Worm (Caenorhabditis elegans) whole organism, midembryonic: ENCODE data around the gene str-174.

Experiments used
- T22C8.4 ChIP-seq: fragments of 200-800 bp; sonication (Bioruptor generic); IDR thresholded peaks from 2 replicates; pipeline ENCODE4 v1.3.6; 2022; ENCODE audit warnings: missing genetic modification characterization, missing compliant biosample characterization
- cog-1 ChIP-seq: sonication (generic microtip); optimal IDR thresholded peaks from 2 replicates; lab custom pipeline; 2016; ENCODE audit warnings: missing genetic modification characterization, missing compliant biosample characterization
- flt-1 ChIP-seq: fragments of 200-800 bp; sonication (Bioruptor generic); IDR thresholded peaks from 2 replicates; pipeline ENCODE4 v1.3.6; 2022; ENCODE audit warnings: missing genetic modification characterization, missing compliant biosample characterization
- klf-2 ChIP-seq: fragments of 200-800 bp; sonication (Bioruptor generic); conservative IDR thresholded peaks from 2 replicates; pipeline ENCODE4 v1.3.6; 2022; ENCODE audit warnings: missing genetic modification reagents, missing genetic modification characterization, missing compliant biosample characterization
- med-1 ChIP-seq: sonication (generic microtip); optimal IDR thresholded peaks from 2 replicates; lab custom pipeline; 2017; ENCODE audit warnings: missing genetic modification characterization, mild to moderate bottlenecking, missing compliant biosample characterization, antibody characterized with exemption, missing genetic modification reagents; ENCODE audit not compliant: insufficient read depth
- ref-1 ChIP-seq: fragments of 200-800 bp; sonication (Bioruptor generic); conservative IDR thresholded peaks from 2 replicates; pipeline ENCODE4 v1.3.6; 2022; ENCODE audit warnings: missing genetic modification reagents, missing genetic modification characterization, missing compliant biosample characterization
- tab-1 ChIP-seq: fragments of 200-800 bp; sonication (Bioruptor generic); IDR thresholded peaks from 2 replicates; pipeline ENCODE4 v1.3.6; 2022; ENCODE audit warnings: missing genetic modification characterization, missing compliant biosample characterization
- ztf-23 ChIP-seq: fragments of 200-800 bp; sonication (Bioruptor generic); IDR thresholded peaks from 2 replicates; pipeline ENCODE4 v1.3.6; 2022; ENCODE audit warnings: missing genetic modification reagents, missing genetic modification characterization, missing compliant biosample characterization
- ztf-29 ChIP-seq: fragments of 200-800 bp; sonication (Bioruptor generic); IDR thresholded peaks from 2 replicates; pipeline ENCODE4 v1.3.6; 2022; ENCODE audit warnings: missing genetic modification reagents, missing genetic modification characterization, missing compliant biosample characterization

- no peak for TF ChIP-seq T22C8.4 (GFP tag; lab: Robert Waterston, UW)
- no peak for TF ChIP-seq cog-1
- TF ChIP-seq med-1 (GFP tag; lab: Kevin White, UChicago) = no peak
- no peak for TF ChIP-seq ztf-23 (GFP tag; lab: Robert Waterston, UW)
- TF ChIP-seq tab-1 (GFP tag; lab: Robert Waterston, UW) = no peak
- no peak for TF ChIP-seq klf-2 (GFP tag; lab: Robert Waterston, UW)
- TF ChIP-seq flt-1 = no peak
- no peak for TF ChIP-seq ztf-29 (GFP tag; lab: Robert Waterston, UW)
- TF ChIP-seq ref-1 = no peak
Measured at ce11 chrIV:4903961-4904360, 29.5 kb upstream of the str-174 start, which contains the start of gene str-161.
